Worm (Caenorhabditis elegans) whole organism, mixed stage, embryonic: ENCODE measurements around the gene srz-47.

Experiments used
- M03D4.4 ChIP-seq: sonication (generic microtip); optimal IDR thresholded peaks from 2 replicates; lab custom pipeline; 2017; ENCODE audit warnings: mild to moderate bottlenecking, missing genetic modification characterization, missing compliant biosample characterization
- bed-3 ChIP-seq: fragments of 200-800 bp; sonication (Bioruptor generic); optimal IDR thresholded peaks from 3 replicates; lab custom pipeline; 2018; ENCODE audit warnings: mild to moderate bottlenecking, missing genetic modification characterization, moderate library complexity, missing compliant biosample characterization
- ceh-43 ChIP-seq: fragments of 200-800 bp; sonication (Bioruptor generic); optimal IDR thresholded peaks from 2 replicates; lab custom pipeline; 2018; ENCODE audit warnings: mild to moderate bottlenecking, missing genetic modification characterization, moderate library complexity, missing compliant biosample characterization
- ceh-83 ChIP-seq: fragments of 200-800 bp; sonication (Bioruptor generic); optimal IDR thresholded peaks from 2 replicates; lab custom pipeline; 2018; ENCODE audit warnings: mild to moderate bottlenecking, missing genetic modification characterization, missing compliant biosample characterization
- elt-3 ChIP-seq: fragments of 150-350 bp; optimal IDR thresholded peaks from 2 replicates; lab custom pipeline; 2014; ENCODE audit warnings: missing biosample characterization, missing genetic modification characterization
- hlh-1 ChIP-seq: fragments of 150-350 bp; optimal IDR thresholded peaks from 2 replicates; lab custom pipeline; 2014; ENCODE audit warnings: missing biosample characterization, missing genetic modification reagents, missing genetic modification characterization
- lsy-2 ChIP-seq: fragments of 150-350 bp; optimal IDR thresholded peaks from 2 replicates; lab custom pipeline; 2014; ENCODE audit warnings: missing biosample characterization, missing genetic modification characterization
- mab-5 ChIP-seq: fragments of 150-350 bp; optimal IDR thresholded peaks from 2 replicates; lab custom pipeline; 2014; ENCODE audit warnings: missing biosample characterization, missing genetic modification characterization
- mep-1 ChIP-seq: fragments of 150-350 bp; optimal IDR thresholded peaks from 2 replicates; lab custom pipeline; 2017; ENCODE audit warnings: missing biosample characterization, missing genetic modification reagents, missing genetic modification characterization, inconsistent platforms
- mls-2 ChIP-seq: sonication (generic microtip); optimal IDR thresholded peaks from 2 replicates; lab custom pipeline; 2016; ENCODE audit warnings: mild to moderate bottlenecking, missing genetic modification characterization, moderate library complexity, missing compliant biosample characterization
- nhr-12 ChIP-seq: fragments of 150-350 bp; optimal IDR thresholded peaks from 2 replicates; lab custom pipeline; 2014; ENCODE audit warnings: missing biosample characterization, missing genetic modification characterization
- nhr-2 ChIP-seq: fragments of 150-350 bp; optimal IDR thresholded peaks from 2 replicates; lab custom pipeline; 2014; ENCODE audit warnings: missing biosample characterization, missing genetic modification characterization
- nhr-237 ChIP-seq: fragments of 150-350 bp; optimal IDR thresholded peaks from 2 replicates; lab custom pipeline; 2014; ENCODE audit warnings: missing biosample characterization, missing genetic modification characterization
- nhr-28 ChIP-seq: fragments of 150-350 bp; optimal IDR thresholded peaks from 2 replicates; lab custom pipeline; 2014; ENCODE audit warnings: missing biosample characterization, missing genetic modification characterization
- pha-4 ChIP-seq: fragments of 150-350 bp; optimal IDR thresholded peaks from 2 replicates; lab custom pipeline; 2018; ENCODE audit warnings: missing biosample characterization, missing genetic modification reagents, missing genetic modification characterization
- sem-2 ChIP-seq: fragments of 200-800 bp; sonication (Bioruptor generic); optimal IDR thresholded peaks from 2 replicates; lab custom pipeline; 2018; ENCODE audit warnings: mild to moderate bottlenecking, missing genetic modification characterization, missing compliant biosample characterization
- snpc-4 ChIP-seq: fragments of 150-350 bp; optimal IDR thresholded peaks from 2 replicates; lab custom pipeline; 2014; ENCODE audit warnings: missing biosample characterization, missing genetic modification characterization
- sptf-1 ChIP-seq: sonication (generic microtip); optimal IDR thresholded peaks from 2 replicates; lab custom pipeline; 2017; ENCODE audit warnings: mild to moderate bottlenecking, missing genetic modification characterization, moderate library complexity, missing compliant biosample characterization
- unc-120 ChIP-seq: sonication (generic microtip); optimal IDR thresholded peaks from 2 replicates; lab custom pipeline; 2017; ENCODE audit warnings: missing genetic modification characterization, missing compliant biosample characterization; ENCODE audit not compliant: poor library complexity, severe bottlenecking
- unc-62 ChIP-seq: fragments of 150-350 bp; optimal IDR thresholded peaks from 2 replicates; lab custom pipeline; 2014; ENCODE audit warnings: missing biosample characterization, missing genetic modification reagents, missing genetic modification characterization

srz-47 gene

DNA sequence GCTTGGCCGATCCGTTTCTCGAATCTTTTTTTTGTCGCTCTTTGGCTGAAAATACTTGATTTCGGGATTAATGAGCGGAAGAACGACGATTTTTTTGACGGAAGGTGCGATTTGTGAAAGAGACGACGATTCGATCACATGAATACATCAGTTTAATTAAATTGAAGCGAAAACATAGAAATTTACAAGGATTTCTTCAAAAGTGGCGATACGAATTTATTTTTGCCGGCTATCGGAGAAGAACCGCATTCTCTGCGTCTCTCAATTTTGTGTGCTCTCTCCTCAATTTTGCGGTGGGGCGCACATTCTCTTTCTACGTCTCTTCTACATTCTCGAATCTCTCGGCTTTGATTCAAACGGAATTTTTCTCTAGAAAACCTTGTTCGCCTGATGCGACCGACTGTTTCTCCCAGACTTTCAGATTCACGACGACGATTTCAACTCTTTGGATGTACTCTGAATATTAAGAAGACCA is 36.7 kb downstream of the srz-47 start, which contains the start of gene F40D4.17:
Gene F40D4.17, minus strand, starts transcription at position 51 of the 475 bp plus-strand sequence.
- no peak for TF ChIP-seq bed-3 (GFP tag; lab: Kevin White, UChicago)
- no peak for TF ChIP-seq mls-2 (tag; lab: Kevin White, UChicago)

ce11 chrV:17154944-17155343 is 37.2 kb downstream of the srz-47 start:
- TF ChIP-seq snpc-4 (tag; lab: Kevin White, UChicago) (no peak), sem-2 (GFP tag; lab: Kevin White, UChicago) (no peak), ceh-83 (no peak), unc-120 (tag; lab: Kevin White, UChicago) (no peak), mep-1 (no peak), hlh-1 (tag; lab: Kevin White, UChicago) (no peak), unc-62 (GFP tag; lab: Kevin White, UChicago) (no peak), nhr-237 (no peak), pha-4 (tag; lab: Kevin White, UChicago) (no peak), nhr-28 (tag; lab: Kevin White, UChicago) (no peak), sptf-1 (no peak), M03D4.4 (tag; lab: Kevin White, UChicago) (no peak), mab-5 (tag; lab: Kevin White, UChicago) (no peak), nhr-2 (no peak), elt-3 (no peak)

DNA sequence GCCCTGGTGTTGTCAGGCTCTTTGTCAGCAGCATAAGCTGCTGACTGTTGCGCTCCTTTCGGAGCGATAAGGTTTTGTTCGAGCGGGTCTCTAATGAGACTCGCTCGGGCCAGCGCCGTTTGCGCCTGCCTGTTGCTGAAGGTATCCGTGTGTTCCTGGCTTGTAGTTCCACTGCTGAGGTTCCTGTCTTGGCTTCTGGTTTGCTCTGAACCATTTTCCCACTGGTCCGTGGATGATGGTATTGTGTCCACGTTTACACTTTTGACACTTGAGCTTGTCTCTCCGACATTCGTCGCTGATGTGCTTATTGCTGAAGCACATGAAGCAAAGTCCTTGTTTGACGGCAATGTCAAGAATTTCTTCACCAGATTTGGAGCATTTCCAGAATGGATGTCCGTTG is 40.8 kb downstream of the srz-47 start:
- TF ChIP-seq ceh-43 (GFP tag; lab: Kevin White, UChicago) = no peak
- TF ChIP-seq sem-2 (GFP tag; lab: Kevin White, UChicago) = no peak
- TF ChIP-seq lsy-2 (tag; lab: Kevin White, UChicago) = no peak
- no peak for TF ChIP-seq ceh-83
- TF ChIP-seq nhr-12 (tag; lab: Kevin White, UChicago) = no peak
- no peak for TF ChIP-seq mls-2 (tag; lab: Kevin White, UChicago)
